Worm (Caenorhabditis elegans): ENCODE data around the gene nhr-228.

nhr-228 gene

ce11 chrV:2260660-2261059 lies 20.9 kb upstream of the nhr-228 start, which contains the start of gene F41B5.12:
Gene F41B5.12 (plus strand): TSS chrV:2260960.
- no peak for TF ChIP-seq ceh-83 (GFP tag; optimal IDR thresholded peaks at IDR 0.05)
- no peak for TF ChIP-seq tbx-8 (GFP tag; optimal IDR thresholded peaks at IDR 0.05)
- no peak for TF ChIP-seq bed-3 (GFP tag; optimal IDR thresholded peaks at IDR 0.05)
- no peak for TF ChIP-seq unc-62 (GFP tag; optimal IDR thresholded peaks at IDR 0.05)
- TF ChIP-seq M03D4.4 (tag; optimal IDR thresholded peaks at IDR 0.05) = no peak
- TF ChIP-seq nhr-76 (tag; optimal IDR thresholded peaks at IDR 0.05) = no peak
- TF ChIP-seq ztf-11 (tag; optimal IDR thresholded peaks at IDR 0.05) = no peak
- no peak for TF ChIP-seq lsy-2 (tag; optimal IDR thresholded peaks at IDR 0.05)
- no peak for TF ChIP-seq snpc-4 (tag; optimal IDR thresholded peaks at IDR 0.05)
- no peak for TF ChIP-seq unc-120 (tag; optimal IDR thresholded peaks at IDR 0.05; ENCODE audit: poor library complexity, severe bottlenecking)
- TF ChIP-seq lin-13 (tag; optimal IDR thresholded peaks at IDR 0.05) = no peak
- TF ChIP-seq elt-3 (tag; optimal IDR thresholded peaks at IDR 0.05) = no peak
- TF ChIP-seq unc-39 (tag; optimal IDR thresholded peaks at IDR 0.05) = no peak

ce11 chrV:2264455-2264854 lies 17.1 kb upstream of the nhr-228 start, which contains the start of gene nhr-183:
Gene nhr-183 (minus strand): TSS chrV:2264634.
- no peak for TF ChIP-seq ham-2 (GFP tag; optimal IDR thresholded peaks at IDR 0.05)
- TF ChIP-seq pha-4 (tag; optimal IDR thresholded peaks at IDR 0.05) = no peak
- TF ChIP-seq ceh-43 (GFP tag; optimal IDR thresholded peaks at IDR 0.05) = no peak
- TF ChIP-seq mls-2 (tag; optimal IDR thresholded peaks at IDR 0.05) = no peak
- TF ChIP-seq sptf-1 (tag; optimal IDR thresholded peaks at IDR 0.05) = no peak
- TF ChIP-seq mep-1 (tag; optimal IDR thresholded peaks at IDR 0.05) = no peak
- no peak for TF ChIP-seq hlh-1 (tag; optimal IDR thresholded peaks at IDR 0.05)
- TF ChIP-seq unc-62 (GFP tag; optimal IDR thresholded peaks at IDR 0.05) = no peak
- no peak for TF ChIP-seq elt-1 (tag; optimal IDR thresholded peaks at IDR 0.05; ENCODE audit: borderline replicate concordance, insufficient read depth)

DNA sequence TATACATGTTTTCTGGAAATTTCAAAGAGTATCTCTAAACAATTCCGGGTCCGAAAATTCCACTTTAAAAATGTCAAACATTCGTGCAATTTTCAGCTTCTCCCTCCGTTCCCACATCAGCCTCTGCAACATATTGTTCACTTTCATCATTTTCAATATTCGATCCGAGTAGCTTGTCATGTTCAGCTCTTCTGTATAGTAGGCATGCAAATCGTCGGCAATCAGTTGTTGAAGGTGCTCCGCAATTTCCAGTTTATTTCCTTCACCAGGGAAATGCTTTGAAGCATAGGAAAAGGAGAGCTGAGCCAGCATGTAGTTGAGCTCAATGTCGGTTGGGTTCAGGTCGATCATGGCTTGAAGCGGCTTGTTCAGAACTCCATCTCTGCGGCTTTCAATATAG lies 16.6 kb upstream of the nhr-228 start:
- no peak for TF ChIP-seq blmp-1 (tag; optimal IDR thresholded peaks at IDR 0.05)
- no peak for TF ChIP-seq nhr-28 (tag; optimal IDR thresholded peaks at IDR 0.05)
- TF ChIP-seq unc-39 (tag; optimal IDR thresholded peaks at IDR 0.05) = no peak
- no peak for TF ChIP-seq ceh-43 (GFP tag; optimal IDR thresholded peaks at IDR 0.05)

ce11 chrV:2266958-2267357 lies 14.6 kb upstream of the nhr-228 start, which contains the start of gene nhr-275:
Gene nhr-275 (minus strand): TSS chrV:2267058.
- TF ChIP-seq snpc-4 (tag; optimal IDR thresholded peaks at IDR 0.05) (no peak), blmp-1 (tag; optimal IDR thresholded peaks at IDR 0.05) (no peak), M03D4.4 (tag; optimal IDR thresholded peaks at IDR 0.05) (no peak), unc-62 (GFP tag; optimal IDR thresholded peaks at IDR 0.05) (no peak), nhr-12 (tag; optimal IDR thresholded peaks at IDR 0.05) (no peak), cnd-1 (tag; optimal IDR thresholded peaks at IDR 0.05) (no peak), pha-4 (tag; optimal IDR thresholded peaks at IDR 0.05) (no peak), unc-120 (tag; optimal IDR thresholded peaks at IDR 0.05; ENCODE audit: poor library complexity, severe bottlenecking) (no peak), nhr-237 (tag; optimal IDR thresholded peaks at IDR 0.05) (no peak), nhr-28 (tag; optimal IDR thresholded peaks at IDR 0.05) (no peak), ham-2 (GFP tag; optimal IDR thresholded peaks at IDR 0.05) (no peak), tbx-8 (GFP tag; optimal IDR thresholded peaks at IDR 0.05) (no peak), mab-5 (tag; optimal IDR thresholded peaks at IDR 0.05) (no peak)

- TF ChIP-seq ceh-43 (GFP tag; optimal IDR thresholded peaks at IDR 0.05) (no peak), unc-62 (GFP tag; optimal IDR thresholded peaks at IDR 0.05) (no peak), lin-32 (GFP tag; optimal IDR thresholded peaks at IDR 0.05) (no peak), blmp-1 (tag; optimal IDR thresholded peaks at IDR 0.05) (no peak), snpc-4 (tag; optimal IDR thresholded peaks at IDR 0.05) (no peak), drap-1 (GFP tag; optimal IDR thresholded peaks at IDR 0.05) (no peak), tbx-8 (GFP tag; optimal IDR thresholded peaks at IDR 0.05) (no peak), nhr-2 (tag; optimal IDR thresholded peaks at IDR 0.05) (no peak), unc-39 (tag; optimal IDR thresholded peaks at IDR 0.05) (no peak), flh-1 (GFP tag; optimal IDR thresholded peaks at IDR 0.05) (no peak), nhr-28 (tag; optimal IDR thresholded peaks at IDR 0.05) (no peak), sptf-1 (tag; optimal IDR thresholded peaks at IDR 0.05) (no peak), elt-1 (tag; optimal IDR thresholded peaks at IDR 0.05; ENCODE audit: borderline replicate concordance, insufficient read depth) (no peak), pha-4 (tag; optimal IDR thresholded peaks at IDR 0.05) (no peak), nhr-76 (tag; optimal IDR thresholded peaks at IDR 0.05) (no peak), mab-5 (tag; optimal IDR thresholded peaks at IDR 0.05) (no peak), cnd-1 (tag; optimal IDR thresholded peaks at IDR 0.05) (no peak), sem-2 (GFP tag; optimal IDR thresholded peaks at IDR 0.05) (no peak)
These were observed 9.8 kb upstream of the nhr-228 start, which contains the start of gene Y5H2A.1 for ce11 chrV:2271750-2272149. Gene Y5H2A.1 (minus strand): TSS chrV:2271850.
